Fruit fly (Drosophila melanogaster) whole organism, adult: ENCODE data around the gene eRF1.

Experiments used
- CG1620 ChIP-seq: fragments of 200-800 bp; sonication (Bioruptor generic); optimal IDR thresholded peaks from 2 replicates; lab custom pipeline; 2016; ENCODE audit warnings: missing biosample characterization, missing genetic modification characterization
- tj ChIP-seq: fragments of 200-800 bp; sonication (Bioruptor generic); optimal IDR thresholded peaks from 3 replicates; lab custom pipeline; 2017; ENCODE audit warnings: missing biosample characterization, mild to moderate bottlenecking, missing genetic modification characterization, moderate library complexity

- TF ChIP-seq CG1620 (no peak), tj (GFP tag; lab: Kevin White, UChicago) (no peak)
Observed at dm6 chr3L:20342334-20342733, 5.8 kb upstream of the eRF1 start, which contains the start of gene Spn77Bc.
